Worm (Caenorhabditis elegans) whole organism, L1 larva: ENCODE results near the gene T20D4.7.

Source experiments
- Y116A8C.19 ChIP-seq: sonication (generic microtip); optimal IDR thresholded peaks from 2 replicates; lab custom pipeline; 2016; ENCODE audit warnings: missing compliant biosample characterization, missing genetic modification characterization, borderline replicate concordance
- ama-1 ChIP-seq: fragments of 150-350 bp; optimal IDR thresholded peaks from 2 replicates; lab custom pipeline; 2014
- blmp-1 ChIP-seq: fragments of 150-350 bp; optimal IDR thresholded peaks from 2 replicates; lab custom pipeline; 2014; ENCODE audit warnings: missing biosample characterization, missing genetic modification characterization
- ces-1 ChIP-seq: fragments of 150-350 bp; optimal IDR thresholded peaks from 2 replicates; lab custom pipeline; 2014; ENCODE audit warnings: missing biosample characterization, missing genetic modification reagents, missing genetic modification characterization
- fkh-10 ChIP-seq: sonication (generic microtip); optimal IDR thresholded peaks from 2 replicates; lab custom pipeline; 2017; ENCODE audit warnings: missing biosample characterization, missing genetic modification reagents, missing genetic modification characterization
- fkh-8 ChIP-seq: sonication (generic microtip); optimal IDR thresholded peaks from 2 replicates; lab custom pipeline; 2016; ENCODE audit warnings: mild to moderate bottlenecking, missing genetic modification characterization, missing compliant biosample characterization
- nhr-11 ChIP-seq: fragments of 150-350 bp; optimal IDR thresholded peaks from 2 replicates; lab custom pipeline; 2014; ENCODE audit warnings: missing biosample characterization, missing genetic modification characterization
- nhr-237 ChIP-seq: fragments of 150-350 bp; optimal IDR thresholded peaks from 2 replicates; lab custom pipeline; 2014; ENCODE audit warnings: missing biosample characterization, missing genetic modification characterization
- nhr-28 ChIP-seq: fragments of 150-350 bp; optimal IDR thresholded peaks from 2 replicates; lab custom pipeline; 2014; ENCODE audit warnings: missing biosample characterization, missing genetic modification characterization
- nhr-76 ChIP-seq: sonication (generic microtip); optimal IDR thresholded peaks from 2 replicates; lab custom pipeline; 2017; ENCODE audit warnings: missing biosample characterization, missing genetic modification characterization
- nhr-77 ChIP-seq: fragments of 150-350 bp; optimal IDR thresholded peaks from 2 replicates; lab custom pipeline; 2014; ENCODE audit warnings: missing biosample characterization, missing genetic modification characterization
- unc-62 ChIP-seq: fragments of 150-350 bp; optimal IDR thresholded peaks from 2 replicates; lab custom pipeline; 2014; ENCODE audit warnings: missing biosample characterization, missing genetic modification reagents, missing genetic modification characterization
- ztf-11 ChIP-seq, 2 experiments: sonication (generic microtip); optimal IDR thresholded peaks; 2 replicates each; lab custom pipeline; 2016 to 2017; ENCODE audit warnings: missing genetic modification characterization in 2 of 2, missing biosample characterization in 1 of 2, missing compliant biosample characterization in 1 of 2

ce11 chrV:3451646-3452045 lies 42.9 kb downstream of the T20D4.7 start:
- no peak for TF ChIP-seq nhr-28
- no peak for TF ChIP-seq fkh-8 (tag; lab: Kevin White, UChicago)
- no peak for TF ChIP-seq ama-1 (lab: Kevin White, UChicago)
- no peak for TF ChIP-seq fkh-10 (GFP tag; lab: Kevin White, UChicago)
- TF ChIP-seq unc-62 (GFP tag; lab: Kevin White, UChicago): no peak
- no peak for TF ChIP-seq ztf-11 (tag; optimal IDR thresholded peaks at IDR 0.05; lab: Kevin White, UChicago)
- TF ChIP-seq nhr-77 (tag; lab: Kevin White, UChicago): no peak
- no peak for TF ChIP-seq Y116A8C.19 (tag; lab: Kevin White, UChicago)
- TF ChIP-seq nhr-76: no peak
- TF ChIP-seq ces-1 (GFP tag; lab: Kevin White, UChicago): no peak
- no peak for TF ChIP-seq blmp-1
- TF ChIP-seq nhr-11 (tag; lab: Kevin White, UChicago): no peak
- TF ChIP-seq nhr-237 (tag; lab: Kevin White, UChicago): no peak
